Worm (Caenorhabditis elegans): ENCODE results near the gene hst-6.

- no peak for TF ChIP-seq sptf-2 (GFP tag; optimal IDR thresholded peaks at IDR 0.05)
- no peak for TF ChIP-seq F52B5.7 (tag; optimal IDR thresholded peaks at IDR 0.05)
- no peak for TF ChIP-seq unc-130 (GFP tag; optimal IDR thresholded peaks at IDR 0.05)
- no peak for TF ChIP-seq lin-35 (GFP tag; optimal IDR thresholded peaks at IDR 0.05)
- TF ChIP-seq zim-3 (tag; optimal IDR thresholded peaks at IDR 0.05) = no peak
Measured at ce11 chrX:5254894-5255293, 20.5 kb upstream of the hst-6 start, which contains the start of gene nspg-13.

All from whole organism, young adult.